Fruit fly (Drosophila melanogaster) Kc167 (cell line): ENCODE measurements around the gene twit.

Experiments used
- psq ChIP-seq: fragments of >200 bp; optimal IDR thresholded peaks from 2 replicates; lab custom pipeline; 2017; ENCODE audit warnings: missing external identifiers
- ttk ChIP-seq: sonication (Bioruptor generic); optimal IDR thresholded peaks from 2 replicates; lab custom pipeline; 2017; ENCODE audit warnings: missing external identifiers

- no peak for TF ChIP-seq psq (lab: Kevin White, UChicago)
- TF ChIP-seq ttk (lab: Kevin White, UChicago) = no peak
Observed at dm6 chr2L:20891188-20891587, 38.8 kb downstream of the twit start.
